Fruit fly (Drosophila melanogaster) whole organism: Measurements from ENCODE around the gene Frq1.

Experiments used
- Dll ChIP-seq: fragments of >200 bp; optimal IDR thresholded peaks from 2 replicates; lab custom pipeline; 2017
- pan ChIP-seq: fragments of >200 bp; optimal IDR thresholded peaks from 2 replicates; lab custom pipeline; 2017
- psq ChIP-seq: fragments of >200 bp; optimal IDR thresholded peaks from 2 replicates; lab custom pipeline; 2017

DNA sequence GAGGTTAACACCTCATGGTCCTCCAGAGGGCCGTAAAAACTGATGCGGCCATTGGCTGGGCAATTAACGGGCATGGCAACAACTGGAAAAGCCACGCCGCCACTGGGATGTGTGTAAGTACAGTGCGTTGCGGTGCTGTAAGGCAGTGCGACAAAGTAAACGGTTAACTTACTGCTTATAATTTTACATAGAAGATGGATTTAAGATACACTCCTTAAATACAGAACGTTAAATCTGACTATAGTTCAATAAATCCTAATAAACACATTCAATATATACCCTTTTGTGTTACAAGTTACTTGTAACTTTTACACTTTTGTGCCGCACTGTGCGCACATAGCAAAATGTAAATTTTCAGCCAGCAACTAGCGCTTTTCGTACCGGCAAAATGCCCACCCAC is 2.2 kb upstream of the Frq1 start:
- no peak for TF ChIP-seq psq
- no peak for TF ChIP-seq pan (lab: Kevin White, UChicago)
- TF ChIP-seq Dll: no peak
